Fruit fly (Drosophila melanogaster) whole organism, embryonic: ENCODE data around the gene ssp3.
A peak's percentile ranks its signal among the peaks of the same experiment; 100 is the strongest.

Experiments used
- Abd-B ChIP-seq: fragments of 200-800 bp; sonication (Bioruptor generic); optimal IDR thresholded peaks from 2 replicates; lab custom pipeline; 2018; ENCODE audit warnings: missing biosample characterization, mild to moderate bottlenecking, missing genetic modification characterization, moderate library complexity
- Bgb ChIP-seq: fragments of 200-800 bp; sonication (Bioruptor generic); IDR thresholded peaks from 2 replicates; pipeline ENCODE4 v1.3.6; 2022; ENCODE audit warnings: missing biosample characterization, missing genetic modification characterization; ENCODE audit not compliant: partially characterized antibody
- CG1024 ChIP-seq: fragments of 200-800 bp; sonication (Bioruptor generic); IDR thresholded peaks from 2 replicates; pipeline ENCODE4 v1.3.6; 2022; ENCODE audit warnings: missing biosample characterization, missing genetic modification characterization
- CG11696 ChIP-seq: fragments of 200-800 bp; sonication (Bioruptor generic); IDR thresholded peaks from 2 replicates; pipeline ENCODE4 v1.3.6; 2022; ENCODE audit warnings: missing biosample characterization, missing genetic modification characterization
- CG12769 ChIP-seq: fragments of 200-800 bp; sonication (Bioruptor generic); optimal IDR thresholded peaks from 2 replicates; lab custom pipeline; 2019; ENCODE audit warnings: missing biosample characterization, mild to moderate bottlenecking, missing genetic modification characterization, moderate library complexity
- CG13775 ChIP-seq: fragments of 200-800 bp; sonication (Bioruptor generic); optimal IDR thresholded peaks from 3 replicates; lab custom pipeline; 2017; ENCODE audit warnings: missing biosample characterization, mild to moderate bottlenecking, missing genetic modification characterization
- CG16813 ChIP-seq: fragments of 200-800 bp; sonication (Bioruptor generic); IDR thresholded peaks from 3 replicates; pipeline ENCODE4 v1.3.6; 2022; ENCODE audit warnings: missing biosample characterization, missing genetic modification characterization; ENCODE audit not compliant: partially characterized antibody
- CG16815 ChIP-seq: fragments of 200-800 bp; sonication (Bioruptor generic); optimal IDR thresholded peaks from 3 replicates; lab custom pipeline; 2017; ENCODE audit warnings: missing biosample characterization, mild to moderate bottlenecking, missing genetic modification characterization
- CG18262 ChIP-seq: fragments of 200-800 bp; optimal IDR thresholded peaks from 3 replicates; lab custom pipeline; 2019; ENCODE audit warnings: missing biosample characterization, mild to moderate bottlenecking, missing genetic modification characterization, moderate library complexity
- CG1832 ChIP-seq: fragments of 200-800 bp; sonication (Bioruptor generic); optimal IDR thresholded peaks from 2 replicates; lab custom pipeline; 2017; ENCODE audit warnings: missing biosample characterization, mild to moderate bottlenecking, missing genetic modification characterization, inconsistent platforms
- CG2712 ChIP-seq: fragments of 200-800 bp; optimal IDR thresholded peaks from 3 replicates; lab custom pipeline; 2019; ENCODE audit warnings: missing biosample characterization, mild to moderate bottlenecking, missing genetic modification characterization, moderate library complexity
- CG31365 ChIP-seq: fragments of 200-800 bp; sonication (Bioruptor generic); optimal IDR thresholded peaks from 2 replicates; lab custom pipeline; 2018; ENCODE audit warnings: missing biosample characterization, mild to moderate bottlenecking, missing genetic modification characterization
- CG33213 ChIP-seq: fragments of 200-800 bp; sonication (Bioruptor generic); optimal IDR thresholded peaks from 3 replicates; lab custom pipeline; 2016; ENCODE audit warnings: missing biosample characterization, missing genetic modification characterization
- CG33557 ChIP-seq: fragments of 200-800 bp; sonication (Bioruptor generic); optimal IDR thresholded peaks from 2 replicates; lab custom pipeline; 2019; ENCODE audit warnings: missing biosample characterization, mild to moderate bottlenecking, missing genetic modification characterization, moderate library complexity
- CG43689 ChIP-seq: fragments of 200-800 bp; sonication (Bioruptor generic); IDR thresholded peaks from 2 replicates; pipeline ENCODE4 v1.3.6; 2022; ENCODE audit warnings: missing biosample characterization, missing genetic modification characterization
- CG4617 ChIP-seq: fragments of 200-800 bp; sonication (Bioruptor generic); optimal IDR thresholded peaks from 3 replicates; lab custom pipeline; 2016; ENCODE audit warnings: missing biosample characterization, missing genetic modification characterization, borderline replicate concordance
- CG5180 ChIP-seq: fragments of 200-800 bp; sonication (Bioruptor generic); optimal IDR thresholded peaks from 3 replicates; lab custom pipeline; 2017; ENCODE audit warnings: missing biosample characterization, missing genetic modification characterization, mild to moderate bottlenecking, moderate library complexity, missing genetic modification reagents
- CG6272 ChIP-seq: fragments of 200-800 bp; sonication (Bioruptor generic); IDR thresholded peaks from 2 replicates; pipeline ENCODE4 v1.3.6; 2022; ENCODE audit warnings: missing biosample characterization, missing genetic modification characterization
- CG7271 ChIP-seq: fragments of 200-800 bp; sonication (Bioruptor generic); optimal IDR thresholded peaks from 2 replicates; lab custom pipeline; 2018; ENCODE audit warnings: missing biosample characterization, mild to moderate bottlenecking, missing genetic modification characterization, moderate library complexity
- CG7839 ChIP-seq: fragments of 200-800 bp; sonication (Bioruptor generic); optimal IDR thresholded peaks from 3 replicates; lab custom pipeline; 2018; ENCODE audit warnings: missing biosample characterization, mild to moderate bottlenecking, missing genetic modification characterization, moderate library complexity
- CG8388 ChIP-seq: fragments of 200-800 bp; sonication (Bioruptor generic); optimal IDR thresholded peaks from 2 replicates; lab custom pipeline; 2019; ENCODE audit warnings: missing biosample characterization, mild to moderate bottlenecking, missing genetic modification characterization, moderate library complexity
- CG9609 ChIP-seq: fragments of 200-800 bp; sonication (Bioruptor generic); optimal IDR thresholded peaks from 3 replicates; lab custom pipeline; 2016; ENCODE audit warnings: missing biosample characterization, missing genetic modification characterization
- Dad ChIP-seq: fragments of 200-800 bp; sonication (Bioruptor generic); optimal IDR thresholded peaks from 3 replicates; lab custom pipeline; 2016; ENCODE audit warnings: missing biosample characterization, missing genetic modification characterization
- Dbx ChIP-seq: fragments of 200-800 bp; sonication (Bioruptor generic); IDR thresholded peaks from 3 replicates; pipeline ENCODE4 v1.3.6; 2022; ENCODE audit warnings: missing biosample characterization, missing genetic modification characterization
- Deaf1 ChIP-seq: fragments of 200-800 bp; optimal IDR thresholded peaks from 3 replicates; lab custom pipeline; 2019; ENCODE audit warnings: missing biosample characterization, mild to moderate bottlenecking, missing genetic modification characterization, moderate library complexity
- HHEX ChIP-seq: fragments of 200-800 bp; sonication (Bioruptor generic); optimal IDR thresholded peaks from 3 replicates; lab custom pipeline; 2017; ENCODE audit warnings: missing biosample characterization, mild to moderate bottlenecking, missing genetic modification characterization, missing genetic modification reagents
- HLHmδ ChIP-seq: fragments of 200-800 bp; sonication (Bioruptor generic); optimal IDR thresholded peaks from 2 replicates; lab custom pipeline; 2018; ENCODE audit warnings: missing biosample characterization, mild to moderate bottlenecking, missing genetic modification characterization, moderate library complexity
- Hmx ChIP-seq: fragments of 200-800 bp; sonication (Bioruptor generic); optimal IDR thresholded peaks from 2 replicates; lab custom pipeline; 2016; ENCODE audit warnings: missing biosample characterization, missing genetic modification characterization
- Lhr ChIP-seq: fragments of 200-800 bp; sonication (Bioruptor generic); optimal IDR thresholded peaks from 3 replicates; lab custom pipeline; 2017; ENCODE audit warnings: mild to moderate bottlenecking, missing biosample characterization, missing genetic modification reagents, missing genetic modification characterization
- Rx ChIP-seq: fragments of 200-800 bp; sonication (Bioruptor generic); IDR thresholded peaks from 2 replicates; pipeline ENCODE4 v1.3.6; 2022; ENCODE audit warnings: missing biosample characterization, missing genetic modification characterization
- Scr ChIP-seq: fragments of 200-800 bp; sonication (Bioruptor generic); IDR thresholded peaks from 2 replicates; pipeline ENCODE4 v1.3.6; 2022; ENCODE audit warnings: missing biosample characterization, missing genetic modification characterization; ENCODE audit not compliant: partially characterized antibody
- Six4 ChIP-seq: fragments of 200-800 bp; sonication (Bioruptor generic); optimal IDR thresholded peaks from 2 replicates; lab custom pipeline; 2016; ENCODE audit warnings: missing biosample characterization, missing genetic modification characterization
- az2 ChIP-seq: fragments of 200-800 bp; sonication (Bioruptor generic); optimal IDR thresholded peaks from 3 replicates; lab custom pipeline; 2016; ENCODE audit warnings: missing biosample characterization, missing genetic modification characterization
- chinmo ChIP-seq: fragments of 200-800 bp; sonication (Bioruptor generic); IDR thresholded peaks from 4 replicates; pipeline ENCODE4 v1.3.6; 2022; ENCODE audit warnings: missing biosample characterization, missing genetic modification characterization; ENCODE audit not compliant: partially characterized antibody
- dimm ChIP-seq: fragments of 200-800 bp; sonication (Bioruptor generic); IDR thresholded peaks from 2 replicates; pipeline ENCODE4 v1.3.6; 2022; ENCODE audit warnings: missing biosample characterization, missing genetic modification characterization
- ewg ChIP-seq: fragments of 200-800 bp; sonication (Bioruptor generic); optimal IDR thresholded peaks from 3 replicates; lab custom pipeline; 2017; ENCODE audit warnings: mild to moderate bottlenecking, missing biosample characterization, missing genetic modification reagents, missing genetic modification characterization
- eyg ChIP-seq: fragments of 200-800 bp; sonication (Bioruptor generic); optimal IDR thresholded peaks from 3 replicates; lab custom pipeline; 2016; ENCODE audit warnings: missing biosample characterization, missing genetic modification characterization
- gem ChIP-seq: fragments of 200-800 bp; sonication (Bioruptor generic); optimal IDR thresholded peaks from 2 replicates; lab custom pipeline; 2019; ENCODE audit warnings: missing biosample characterization, mild to moderate bottlenecking, missing genetic modification characterization, moderate library complexity
- lab ChIP-seq: fragments of 200-800 bp; sonication (Bioruptor generic); optimal IDR thresholded peaks from 3 replicates; lab custom pipeline; 2017; ENCODE audit warnings: missing biosample characterization, missing genetic modification characterization, mild to moderate bottlenecking, moderate library complexity, missing genetic modification reagents
- mld ChIP-seq: fragments of 200-800 bp; sonication (Bioruptor generic); IDR thresholded peaks from 3 replicates; pipeline ENCODE4 v1.3.6; 2022; ENCODE audit warnings: missing biosample characterization, missing genetic modification characterization; ENCODE audit not compliant: partially characterized antibody
- odd ChIP-seq: fragments of 200-800 bp; sonication (Bioruptor generic); optimal IDR thresholded peaks from 2 replicates; lab custom pipeline; 2017; ENCODE audit warnings: missing biosample characterization, mild to moderate bottlenecking, missing genetic modification characterization
- pnt ChIP-seq: fragments of 200-800 bp; sonication (Bioruptor generic); optimal IDR thresholded peaks from 3 replicates; lab custom pipeline; 2016; ENCODE audit warnings: missing biosample characterization, missing genetic modification characterization
- sisA ChIP-seq: fragments of 200-800 bp; sonication (Bioruptor generic); IDR thresholded peaks from 2 replicates; pipeline ENCODE4 v1.3.6; 2022; ENCODE audit warnings: missing biosample characterization, missing genetic modification characterization
- tap ChIP-seq: fragments of 200-800 bp; optimal IDR thresholded peaks from 3 replicates; lab custom pipeline; 2019; ENCODE audit warnings: missing biosample characterization, mild to moderate bottlenecking, missing genetic modification characterization, moderate library complexity
- twi ChIP-seq: fragments of 200-800 bp; optimal IDR thresholded peaks from 2 replicates; lab custom pipeline; 2019; ENCODE audit warnings: missing biosample characterization, mild to moderate bottlenecking, missing genetic modification characterization, moderate library complexity
- vnd ChIP-seq: fragments of 200-800 bp; sonication (Bioruptor generic); IDR thresholded peaks from 3 replicates; pipeline ENCODE4 v1.3.6; 2022; ENCODE audit warnings: missing biosample characterization, missing genetic modification characterization; ENCODE audit not compliant: partially characterized antibody
- vvl ChIP-seq: fragments of 200-800 bp; sonication (Bioruptor generic); IDR thresholded peaks from 2 replicates; pipeline ENCODE4 v1.3.6; 2022; ENCODE audit warnings: missing biosample characterization, missing genetic modification characterization
- zfh1 ChIP-seq: fragments of 200-800 bp; sonication (Bioruptor generic); IDR thresholded peaks from 3 replicates; pipeline ENCODE4 v1.3.6; 2022; ENCODE audit warnings: missing biosample characterization, missing genetic modification characterization

ssp3 gene

dm6 chr2L:18968370-18969105 lies 24.8 kb upstream of the ssp3 start, which contains the start of the genes Nak and Tango6 (continued):
- TF ChIP-seq CG11696 (GFP tag; lab: Robert Waterston, UW), result peak; percentile 86
- TF ChIP-seq Lhr (GFP tag; lab: Kevin White, UChicago), result peak; percentile 61
- TF ChIP-seq CG33213, result peak; percentile 65
- TF ChIP-seq az2 (GFP tag; lab: Kevin White, UChicago), result no peak
- peak; percentile 77 for TF ChIP-seq CG4617 (GFP tag; lab: Kevin White, UChicago)
- TF ChIP-seq CG6272 (GFP tag; lab: Robert Waterston, UW), result 0 out of 2 replicates have a peak, but pooled peaks have one; percentile 21
- TF ChIP-seq CG16815 (GFP tag; lab: Kevin White, UChicago), result no peak
- peak; percentile 98 for TF ChIP-seq Scr (GFP tag; lab: Robert Waterston, UW)
- peak; percentile 39 for TF ChIP-seq twi
- TF ChIP-seq Dbx (GFP tag; lab: Robert Waterston, UW), result peak; percentile 25; the same call in 1 of the 3 replicates
- TF ChIP-seq Hmx (GFP tag; lab: Kevin White, UChicago), result no peak
- no peak for TF ChIP-seq odd
- no peak for TF ChIP-seq eyg
- TF ChIP-seq CG13775 (GFP tag; lab: Kevin White, UChicago), result peak; percentile 62
- peak; percentile 32 for TF ChIP-seq CG18262 (tag; lab: Kevin White, UChicago)
- peak; percentile 0 for TF ChIP-seq pnt (GFP tag; lab: Kevin White, UChicago)
- peak; percentile 8 for TF ChIP-seq Dad (GFP tag; lab: Kevin White, UChicago)
- peak; percentile 43 for TF ChIP-seq CG7271 (tag; lab: Kevin White, UChicago)
- TF ChIP-seq Abd-B (GFP tag; lab: Kevin White, UChicago), result peak; percentile 71
- no peak for TF ChIP-seq CG5180 (GFP tag; lab: Kevin White, UChicago)
- TF ChIP-seq CG33557 (GFP tag; lab: Kevin White, UChicago), result peak; percentile 37
- TF ChIP-seq chinmo (GFP tag; lab: Robert Waterston, UW), result peak; percentile 98
- TF ChIP-seq Rx (GFP tag; lab: Robert Waterston, UW), result no peak
- no peak for TF ChIP-seq CG8388
- peak; percentile 87 for TF ChIP-seq Bgb (GFP tag; lab: Robert Waterston, UW)
- TF ChIP-seq zfh1 (GFP tag; lab: Robert Waterston, UW), result no peak
- no peak for TF ChIP-seq HHEX (GFP tag; lab: Kevin White, UChicago)
- peak; percentile 63 for TF ChIP-seq CG2712 (tag; lab: Kevin White, UChicago)
- peak; percentile 50 for TF ChIP-seq gem
- peak; percentile 96 for TF ChIP-seq CG16813 (GFP tag; lab: Robert Waterston, UW)
- TF ChIP-seq Six4, result no peak
- TF ChIP-seq Deaf1 (tag; lab: Kevin White, UChicago), result no peak
- no peak for TF ChIP-seq HLHmδ (GFP tag; lab: Kevin White, UChicago)
- TF ChIP-seq CG31365 (tag; lab: Kevin White, UChicago), result no peak
- TF ChIP-seq sisA (GFP tag; lab: Robert Waterston, UW), result no peak
- peak; percentile 76 for TF ChIP-seq ewg
- TF ChIP-seq CG7839, result peak; percentile 16
- TF ChIP-seq mld (GFP tag; lab: Robert Waterston, UW), result peak; percentile 88; the same call in 2 of the 3 replicates
- TF ChIP-seq CG12769 (tag; lab: Kevin White, UChicago), result no peak
- TF ChIP-seq CG1832 (GFP tag; lab: Kevin White, UChicago), result no peak
- no peak for TF ChIP-seq CG43689
- TF ChIP-seq lab (GFP tag; lab: Kevin White, UChicago), result no peak
- no peak for TF ChIP-seq tap (tag; lab: Kevin White, UChicago)
- no peak for TF ChIP-seq CG9609
- no peak for TF ChIP-seq CG1024 (GFP tag; lab: Robert Waterston, UW)
- peak; percentile 96 for TF ChIP-seq vnd (GFP tag; lab: Robert Waterston, UW)
- TF ChIP-seq vvl, result 0 out of 2 replicates have a peak, but pooled peaks have one; percentile 22
- TF ChIP-seq dimm, result no peak
